Fruit fly (Drosophila melanogaster): ENCODE data around the gene schlank.

DNA sequence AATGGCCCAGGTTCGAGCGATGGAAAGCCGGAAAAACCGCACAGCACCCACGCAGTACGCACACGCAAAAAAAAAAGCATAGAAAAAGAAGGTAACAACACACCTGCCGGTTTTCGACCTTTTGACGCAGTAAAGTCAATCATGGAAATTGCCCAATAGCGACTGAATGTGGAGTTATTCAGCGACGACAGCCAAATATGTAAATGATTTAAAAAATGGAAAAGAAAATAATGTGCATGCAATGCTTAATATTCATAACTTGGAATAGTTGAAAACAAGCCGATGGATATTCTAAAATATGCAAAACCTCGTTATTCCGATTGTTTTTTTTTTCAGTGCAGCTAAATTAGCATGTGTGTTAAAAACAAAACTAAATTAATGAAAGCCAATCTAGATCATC, 36.2 kb upstream of the schlank start:
- no peak for TF ChIP-seq fd59A (GFP tag; optimal IDR thresholded peaks at IDR 0.05)
- no peak for TF ChIP-seq dsx (GFP tag; optimal IDR thresholded peaks at IDR 0.05; ENCODE audit: poor library complexity, severe bottlenecking)
- no peak for TF ChIP-seq Ets21C (GFP tag; optimal IDR thresholded peaks at IDR 0.05)
- no peak for TF ChIP-seq lz (GFP tag; optimal IDR thresholded peaks at IDR 0.05)
- TF ChIP-seq Smox (GFP tag; optimal IDR thresholded peaks at IDR 0.05) = no peak
- 0 out of 2 replicates have a peak, but pooled peaks have one; percentile 20 for TF ChIP-seq CG15336 (GFP tag; IDR thresholded peaks at IDR 0.05)
- TF ChIP-seq Sox14 (GFP tag; optimal IDR thresholded peaks at IDR 0.05) = no peak
- TF ChIP-seq CG3032 (tag; optimal IDR thresholded peaks at IDR 0.05) = no peak
- TF ChIP-seq CG11762 (GFP tag; optimal IDR thresholded peaks at IDR 0.05; ENCODE audit: insufficient read depth) = no peak
- TF ChIP-seq spab (GFP tag; optimal IDR thresholded peaks at IDR 0.05) = no peak

Data from whole organism, prepupa.